Worm (Caenorhabditis elegans) whole organism, late embryonic: ENCODE results near the gene acs-10.

Experiments
- ceh-9 ChIP-seq: sonication (generic microtip); optimal IDR thresholded peaks from 2 replicates; lab custom pipeline; 2016; ENCODE audit warnings: mild to moderate bottlenecking, missing genetic modification characterization, inconsistent platforms, missing compliant biosample characterization
- elt-2 ChIP-seq: sonication (generic microtip); optimal IDR thresholded peaks from 2 replicates; lab custom pipeline; 2016; ENCODE audit warnings: missing genetic modification reagents, missing genetic modification characterization, missing compliant biosample characterization
- fkh-10 ChIP-seq: fragments of 150-350 bp; optimal IDR thresholded peaks from 2 replicates; lab custom pipeline; 2014; ENCODE audit warnings: missing biosample characterization, missing genetic modification reagents, missing genetic modification characterization
- hlh-30 ChIP-seq: sonication (generic microtip); optimal IDR thresholded peaks from 2 replicates; lab custom pipeline; 2017; ENCODE audit warnings: antibody characterized with exemption, missing genetic modification characterization, missing compliant biosample characterization; ENCODE audit not compliant: insufficient read depth
- lin-11 ChIP-seq: fragments of 200-800 bp; sonication (Bioruptor generic); optimal IDR thresholded peaks from 2 replicates; lab custom pipeline; 2018; ENCODE audit warnings: mild to moderate bottlenecking, missing genetic modification characterization, missing compliant biosample characterization
- mec-3 ChIP-seq: sonication (generic microtip); optimal IDR thresholded peaks from 2 replicates; lab custom pipeline; 2016; ENCODE audit warnings: borderline replicate concordance, missing genetic modification characterization, missing compliant biosample characterization
- pha-4 ChIP-seq: fragments of 150-350 bp; optimal IDR thresholded peaks from 2 replicates; lab custom pipeline; 2018; ENCODE audit warnings: missing biosample characterization, missing genetic modification reagents, missing genetic modification characterization
- ref-2 ChIP-seq: sonication (generic microtip); optimal IDR thresholded peaks from 2 replicates; lab custom pipeline; 2016; ENCODE audit warnings: missing genetic modification characterization, missing compliant biosample characterization
- unc-42 ChIP-seq: sonication (generic microtip); optimal IDR thresholded peaks from 2 replicates; lab custom pipeline; 2016; ENCODE audit warnings: missing genotype, missing genetic modification characterization, missing compliant biosample characterization
- unc-55 ChIP-seq: sonication (generic microtip); optimal IDR thresholded peaks from 2 replicates; lab custom pipeline; 2017; ENCODE audit warnings: missing biosample characterization, missing genetic modification reagents, missing genetic modification characterization
- unc-86 ChIP-seq: sonication (generic microtip); optimal IDR thresholded peaks from 2 replicates; lab custom pipeline; 2016; ENCODE audit warnings: missing genetic modification characterization, missing compliant biosample characterization

DNA sequence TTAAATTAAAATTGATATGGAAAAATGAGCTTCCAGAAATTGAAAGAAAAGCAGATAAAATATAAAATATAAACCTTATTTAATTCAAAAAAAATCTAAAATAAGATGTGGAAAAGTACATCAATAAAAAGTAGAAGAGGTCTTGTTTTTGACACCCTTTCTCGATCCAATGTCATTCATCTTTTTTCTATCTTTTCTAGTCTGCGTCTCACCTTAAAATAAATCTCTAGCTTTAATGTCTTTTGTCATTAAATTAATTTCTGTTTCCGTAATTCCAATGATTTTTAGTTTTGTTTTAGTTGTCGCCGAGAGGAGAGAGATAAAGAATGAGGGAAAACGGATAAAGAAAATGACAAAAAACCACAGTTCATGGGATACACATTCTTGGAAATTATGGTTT, 2.8 kb downstream of the acs-10 start:
- TF ChIP-seq pha-4 (tag; lab: Kevin White, UChicago) (no peak), unc-55 (GFP tag; lab: Kevin White, UChicago) (no peak), ceh-9 (no peak), mec-3 (tag; lab: Kevin White, UChicago) (no peak), unc-86 (no peak), fkh-10 (GFP tag; lab: Kevin White, UChicago) (no peak), lin-11 (tag; lab: Kevin White, UChicago) (no peak), unc-42 (tag; lab: Kevin White, UChicago) (no peak), hlh-30 (tag; lab: Kevin White, UChicago) (no peak), ref-2 (tag; lab: Kevin White, UChicago) (no peak), elt-2 (no peak)
